Worm (Caenorhabditis elegans) whole organism, L1 larva: ENCODE measurements around the gene ZK1307.1.

Source experiments
- C04F5.9 ChIP-seq: sonication (generic microtip); optimal IDR thresholded peaks from 2 replicates; lab custom pipeline; 2016; ENCODE audit warnings: missing genetic modification characterization, missing compliant biosample characterization
- C34B4.2 ChIP-seq: sonication (generic microtip); optimal IDR thresholded peaks from 2 replicates; lab custom pipeline; 2017; ENCODE audit warnings: mild to moderate bottlenecking, missing genetic modification characterization, missing compliant biosample characterization
- Y116A8C.19 ChIP-seq: sonication (generic microtip); optimal IDR thresholded peaks from 2 replicates; lab custom pipeline; 2016; ENCODE audit warnings: missing compliant biosample characterization, missing genetic modification characterization, borderline replicate concordance
- aha-1 ChIP-seq: fragments of 150-350 bp; optimal IDR thresholded peaks from 2 replicates; lab custom pipeline; 2014; ENCODE audit warnings: missing biosample characterization, missing genetic modification characterization
- alr-1 ChIP-seq: fragments of 200-800 bp; sonication (Bioruptor generic); optimal IDR thresholded peaks from 2 replicates; lab custom pipeline; 2018; ENCODE audit warnings: borderline replicate concordance, mild to moderate bottlenecking, missing genetic modification characterization, missing compliant biosample characterization
- aly-2 ChIP-seq: fragments of 150-350 bp; optimal IDR thresholded peaks from 2 replicates; lab custom pipeline; 2014; ENCODE audit warnings: missing biosample characterization, missing genetic modification characterization
- ceh-8 ChIP-seq: fragments of 200-800 bp; sonication (Bioruptor generic); optimal IDR thresholded peaks from 2 replicates; lab custom pipeline; 2018; ENCODE audit warnings: mild to moderate bottlenecking, missing genetic modification characterization, moderate library complexity, missing compliant biosample characterization
- ceh-82 ChIP-seq, 3 experiments: fragments of 150-350 bp in 1 of 3; sonication (generic microtip) in 2 of 3; optimal IDR thresholded peaks; 2 replicates each; lab custom pipeline; 2014 to 2017; ENCODE audit warnings: missing biosample characterization in 3 of 3, missing genetic modification characterization in 3 of 3
- efl-1 ChIP-seq, 4 experiments: fragments of 150-350 bp; optimal IDR thresholded peaks in 3 of 4; peaks in 1 of 4; 1 replicate in 1 of 4; 2 replicates in 3 of 4; lab custom pipeline; 2014; ENCODE audit warnings: missing biosample characterization in 2 of 4, missing genetic modification characterization in 2 of 4, missing genetic modification reagents in 2 of 4
- efl-3 ChIP-seq: fragments of 200-800 bp; sonication (Bioruptor generic); optimal IDR thresholded peaks from 2 replicates; lab custom pipeline; 2018; ENCODE audit warnings: mild to moderate bottlenecking, missing genetic modification characterization, missing compliant biosample characterization
- egl-13 ChIP-seq: sonication (generic microtip); optimal IDR thresholded peaks from 2 replicates; lab custom pipeline; 2016; ENCODE audit warnings: missing genotype, missing genetic modification reagents, missing genetic modification characterization, missing compliant biosample characterization
- ets-5 ChIP-seq: fragments of 200-800 bp; sonication (Bioruptor generic); IDR thresholded peaks from 2 replicates; pipeline ENCODE4 v1.3.6; 2022; ENCODE audit warnings: missing genetic modification characterization, missing compliant biosample characterization
- fkh-4 ChIP-seq: sonication (generic microtip); optimal IDR thresholded peaks from 2 replicates; lab custom pipeline; 2016; ENCODE audit warnings: missing compliant biosample characterization, missing genetic modification characterization, borderline replicate concordance
- grh-1 ChIP-seq: fragments of 200-800 bp; sonication (Bioruptor generic); IDR thresholded peaks from 2 replicates; pipeline ENCODE4 v1.3.6; 2022; ENCODE audit warnings: missing genetic modification reagents, missing genetic modification characterization, missing compliant biosample characterization
- hlh-17 ChIP-seq: fragments of 200-800 bp; sonication (Bioruptor generic); optimal IDR thresholded peaks from 2 replicates; lab custom pipeline; 2018; ENCODE audit warnings: missing genetic modification characterization, mild to moderate bottlenecking, missing compliant biosample characterization, moderate library complexity, borderline replicate concordance
- isw-1 ChIP-seq: fragments of 200-800 bp; sonication (Bioruptor generic); IDR thresholded peaks from 2 replicates; pipeline ENCODE4 v1.3.6; 2022; ENCODE audit warnings: missing genetic modification characterization, missing compliant biosample characterization
- lin-15B ChIP-seq: fragments of 150-350 bp; sonication (generic microtip); optimal IDR thresholded peaks from 3 replicates; lab custom pipeline; 2014; ENCODE audit warnings: missing biosample characterization, missing genetic modification characterization
- lin-35 ChIP-seq, 2 experiments: fragments of 150-350 bp; optimal IDR thresholded peaks; 2 replicates each; lab custom pipeline; 2014; ENCODE audit warnings: missing biosample characterization in 2 of 2, missing genetic modification characterization in 2 of 2, missing genetic modification reagents in 2 of 2
- lin-39 ChIP-seq: fragments of 150-350 bp; optimal IDR thresholded peaks from 2 replicates; lab custom pipeline; 2014; ENCODE audit warnings: missing biosample characterization, missing genetic modification reagents, missing genetic modification characterization
- mdl-1 ChIP-seq, 2 experiments: fragments of 150-350 bp; optimal IDR thresholded peaks; 2 replicates each; lab custom pipeline; 2014 to 2017; ENCODE audit warnings: missing biosample characterization in 2 of 2, missing genetic modification characterization in 2 of 2, inconsistent platforms in 1 of 2
- mep-1 ChIP-seq: fragments of 150-350 bp; optimal IDR thresholded peaks from 2 replicates; lab custom pipeline; 2014; ENCODE audit warnings: missing biosample characterization, missing genetic modification characterization
- nhr-11 ChIP-seq: fragments of 150-350 bp; optimal IDR thresholded peaks from 2 replicates; lab custom pipeline; 2014; ENCODE audit warnings: missing biosample characterization, missing genetic modification characterization
- nhr-28 ChIP-seq: fragments of 150-350 bp; optimal IDR thresholded peaks from 2 replicates; lab custom pipeline; 2014; ENCODE audit warnings: missing biosample characterization, missing genetic modification characterization
- nhr-47 ChIP-seq: sonication (generic microtip); optimal IDR thresholded peaks from 2 replicates; lab custom pipeline; 2016; ENCODE audit warnings: mild to moderate bottlenecking, missing genetic modification characterization, moderate library complexity, missing compliant biosample characterization
- nhr-71 ChIP-seq: sonication (generic microtip); optimal IDR thresholded peaks from 2 replicates; lab custom pipeline; 2016; ENCODE audit warnings: mild to moderate bottlenecking, missing genetic modification characterization, moderate library complexity, missing compliant biosample characterization
- nhr-77 ChIP-seq: fragments of 150-350 bp; optimal IDR thresholded peaks from 2 replicates; lab custom pipeline; 2014; ENCODE audit warnings: missing biosample characterization, missing genetic modification characterization
- nhr-85 ChIP-seq: sonication (generic microtip); peaks from one replicate; lab custom pipeline; 2016; ENCODE audit warnings: missing genetic modification characterization, inconsistent platforms, missing compliant biosample characterization
- nhr-90 ChIP-seq: sonication (generic microtip); optimal IDR thresholded peaks from 2 replicates; lab custom pipeline; 2016; ENCODE audit warnings: mild to moderate bottlenecking, missing genetic modification characterization, missing compliant biosample characterization; ENCODE audit not compliant: poor library complexity
- pax-3 ChIP-seq: fragments of 200-800 bp; sonication (Bioruptor generic); optimal IDR thresholded peaks from 2 replicates; lab custom pipeline; 2018; ENCODE audit warnings: mild to moderate bottlenecking, missing genetic modification characterization, moderate library complexity, missing compliant biosample characterization
- rnt-1 ChIP-seq: sonication (generic microtip); optimal IDR thresholded peaks from 2 replicates; lab custom pipeline; 2016; ENCODE audit warnings: mild to moderate bottlenecking, missing genetic modification characterization, moderate library complexity, missing compliant biosample characterization
- snu-23 ChIP-seq: sonication (generic microtip); optimal IDR thresholded peaks from 2 replicates; lab custom pipeline; 2016; ENCODE audit warnings: missing genetic modification characterization, missing compliant biosample characterization
- sptf-1 ChIP-seq: fragments of 150-350 bp; optimal IDR thresholded peaks from 2 replicates; lab custom pipeline; 2014; ENCODE audit warnings: missing biosample characterization, missing genetic modification characterization
- sup-37 ChIP-seq: fragments of 200-800 bp; sonication (Bioruptor generic); optimal IDR thresholded peaks from 2 replicates; lab custom pipeline; 2018; ENCODE audit warnings: mild to moderate bottlenecking, missing genetic modification characterization, missing compliant biosample characterization
- tbx-2 ChIP-seq: sonication (generic microtip); optimal IDR thresholded peaks from 2 replicates; lab custom pipeline; 2016; ENCODE audit warnings: missing genetic modification characterization, missing compliant biosample characterization
- unc-130 ChIP-seq: fragments of 150-350 bp; optimal IDR thresholded peaks from 2 replicates; lab custom pipeline; 2017; ENCODE audit warnings: missing biosample characterization, missing genetic modification characterization, inconsistent platforms
- unc-30 ChIP-seq: sonication (generic microtip); optimal IDR thresholded peaks from 2 replicates; lab custom pipeline; 2017; ENCODE audit warnings: missing biosample characterization, missing genetic modification characterization
- unc-62 ChIP-seq: fragments of 150-350 bp; optimal IDR thresholded peaks from 2 replicates; lab custom pipeline; 2014; ENCODE audit warnings: missing biosample characterization, missing genetic modification reagents, missing genetic modification characterization
- zag-1 ChIP-seq: fragments of 150-350 bp; optimal IDR thresholded peaks from 2 replicates; lab custom pipeline; 2014; ENCODE audit warnings: missing biosample characterization, missing genetic modification characterization
- ztf-11 ChIP-seq, 2 experiments: sonication (generic microtip); optimal IDR thresholded peaks; 2 replicates each; lab custom pipeline; 2016 to 2017; ENCODE audit warnings: missing genetic modification characterization in 2 of 2, missing biosample characterization in 1 of 2, missing compliant biosample characterization in 1 of 2

Gene ZK1307.1

ce11 chrII:9686663-9687193 lies 31.3 kb upstream of the ZK1307.1 start, which contains the start of gene ZK1320.9 (continued):
- TF ChIP-seq C04F5.9 (tag; lab: Kevin White, UChicago) (no peak), efl-1 (optimal IDR thresholded peaks at IDR 0.05; lab: Kevin White, UChicago) (peak; percentile 39 to 50), efl-1 (GFP tag; optimal IDR thresholded peaks at IDR 0.05 in 1 of 2; lab: Kevin White, UChicago) (peak; percentile 58 to 74), nhr-90 (tag; lab: Kevin White, UChicago) (no peak), fkh-4 (no peak), grh-1 (GFP tag; lab: Robert Waterston, UW) (no peak), isw-1 (no peak), egl-13 (tag; lab: Kevin White, UChicago) (no peak), alr-1 (tag; lab: Kevin White, UChicago) (no peak), nhr-11 (tag; lab: Kevin White, UChicago) (peak; percentile 3), lin-35 (GFP tag; optimal IDR thresholded peaks at IDR 0.05; lab: Kevin White, UChicago) (peak; percentile 40 to 48), lin-39 (tag; lab: Kevin White, UChicago) (no peak), pax-3 (tag; lab: Kevin White, UChicago) (no peak), aha-1 (tag; lab: Kevin White, UChicago) (no peak), unc-30 (tag; lab: Kevin White, UChicago) (no peak), nhr-77 (tag; lab: Kevin White, UChicago) (peak; percentile 62), aly-2 (no peak), nhr-71 (peak; percentile 45), zag-1 (tag; lab: Kevin White, UChicago) (no peak), snu-23 (peak; percentile 44), efl-3 (no peak), hlh-17 (GFP tag; lab: Kevin White, UChicago) (no peak), ets-5 (GFP tag; lab: Robert Waterston, UW) (no peak), tbx-2 (tag; lab: Kevin White, UChicago) (no peak), nhr-28 (tag; lab: Kevin White, UChicago) (no peak), nhr-47 (tag; lab: Kevin White, UChicago) (no peak), mep-1 (tag; lab: Kevin White, UChicago) (peak; percentile 67), mdl-1 (tag; optimal IDR thresholded peaks at IDR 0.05; lab: Kevin White, UChicago) (no peak), ztf-11 (tag; optimal IDR thresholded peaks at IDR 0.05; lab: Kevin White, UChicago) (no peak), C34B4.2 (tag; lab: Kevin White, UChicago) (no peak), sptf-1 (tag; lab: Kevin White, UChicago) (no peak)

ce11 chrII:9684175-9684574 lies 28.8 kb upstream of the ZK1307.1 start:
- no peak for TF ChIP-seq unc-62 (GFP tag; lab: Kevin White, UChicago)
- TF ChIP-seq Y116A8C.19 (tag; lab: Kevin White, UChicago) = no peak
- TF ChIP-seq nhr-85 (tag; lab: Kevin White, UChicago) = no peak
- TF ChIP-seq unc-130 = no peak
- TF ChIP-seq ceh-82 (tag; optimal IDR thresholded peaks at IDR 0.05; lab: Kevin White, UChicago) = no peak
- no peak for TF ChIP-seq ceh-8 (GFP tag; lab: Kevin White, UChicago)
- TF ChIP-seq nhr-11 (tag; lab: Kevin White, UChicago) = no peak
- no peak for TF ChIP-seq efl-1 (optimal IDR thresholded peaks at IDR 0.05; lab: Kevin White, UChicago)
- TF ChIP-seq efl-1 (GFP tag; optimal IDR thresholded peaks at IDR 0.05 in 1 of 2; lab: Kevin White, UChicago) = no peak
- no peak for TF ChIP-seq mep-1 (tag; lab: Kevin White, UChicago)
- no peak for TF ChIP-seq zag-1 (tag; lab: Kevin White, UChicago)
- TF ChIP-seq pax-3 (tag; lab: Kevin White, UChicago) = no peak
- no peak for TF ChIP-seq rnt-1 (tag; lab: Kevin White, UChicago)
- no peak for TF ChIP-seq lin-15B (tag; lab: Kevin White, UChicago)
- TF ChIP-seq sup-37 (GFP tag; lab: Kevin White, UChicago) = no peak
